Worm (Caenorhabditis elegans): ENCODE results near the gene ndub-11.

DNA sequence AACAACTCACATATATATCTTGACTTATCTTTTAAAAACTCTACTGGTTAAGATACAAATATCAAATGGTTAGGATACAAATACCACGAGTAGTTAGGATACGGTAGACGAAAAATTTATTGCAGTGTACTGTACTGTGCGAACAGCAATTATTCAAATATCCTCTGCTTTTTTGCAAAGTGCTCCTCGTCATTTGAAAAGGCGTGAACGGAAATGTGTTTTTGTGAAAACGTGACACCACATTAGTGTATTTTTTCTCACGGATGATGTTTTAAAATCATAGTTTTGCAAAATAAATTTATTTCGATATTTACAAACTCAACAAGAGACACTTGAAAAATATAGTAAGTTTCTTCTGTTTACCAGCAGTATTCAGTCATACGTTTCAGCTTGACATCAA, 11.2 kb downstream of the ndub-11 start, which contains the start of gene F42G8.8:
- TF ChIP-seq mml-1 (tag; optimal IDR thresholded peaks at IDR 0.05), result no peak
- no peak for TF ChIP-seq nhr-11 (tag; optimal IDR thresholded peaks at IDR 0.05)
- no peak for TF ChIP-seq fkh-10 (GFP tag; optimal IDR thresholded peaks at IDR 0.05)
- TF ChIP-seq hmg-11 (tag; optimal IDR thresholded peaks at IDR 0.05), result no peak
- no peak for TF ChIP-seq nhr-76 (tag; optimal IDR thresholded peaks at IDR 0.05)
- no peak for TF ChIP-seq egl-27 (tag; optimal IDR thresholded peaks at IDR 0.05)
- no peak for TF ChIP-seq snpc-4 (tag; optimal IDR thresholded peaks at IDR 0.05)
- no peak for TF ChIP-seq ztf-11 (tag; optimal IDR thresholded peaks at IDR 0.05)
- no peak for TF ChIP-seq pqm-1 (tag; optimal IDR thresholded peaks at IDR 0.05)
- TF ChIP-seq jun-1 (tag; optimal IDR thresholded peaks at IDR 0.05), result no peak
